Worm (Caenorhabditis elegans): ENCODE data around the gene cct-8.

cct-8 gene

ce11 chrIV:1093870-1094564 lies at the start of gene cct-8, which contains the start of gene Y55F3AR.2 (continued):
- peak; percentile 97 for TF ChIP-seq tra-1 (GFP tag; IDR thresholded peaks at IDR 0.05)
- peak; percentile 81 for TF ChIP-seq nhr-25 (tag; optimal IDR thresholded peaks at IDR 0.05; ENCODE audit: borderline replicate concordance, insufficient read depth)
- peak in 1 of 2 experiments; percentile 65 for TF ChIP-seq mdl-1 (tag; optimal IDR thresholded peaks at IDR 0.05)
- TF ChIP-seq lin-39 (tag; optimal IDR thresholded peaks at IDR 0.05): peak; percentile 82
- TF ChIP-seq Y5F2A.4 (GFP tag; optimal IDR thresholded peaks at IDR 0.05): peak; percentile 86
- peak; percentile 81 for TF ChIP-seq lin-15B (tag; optimal IDR thresholded peaks at IDR 0.05)

ce11 chrIV:1136658-1137057 lies 42.9 kb upstream of the cct-8 start, which contains the start of gene C44B12.6:
C44B12.6 (minus strand) TSS chrIV:1136758.
- no peak for TF ChIP-seq nhr-25 (tag; optimal IDR thresholded peaks at IDR 0.05; ENCODE audit: borderline replicate concordance, insufficient read depth)
- TF ChIP-seq aha-1 (tag): peak; percentile 38

- peak; percentile 56; the same call in 1 of the 2 replicates for TF ChIP-seq set-16 (GFP tag; IDR thresholded peaks at IDR 0.05)
- 0 out of 2 replicates have a peak, but pooled peaks have one; percentile 25 for TF ChIP-seq lim-7 (GFP tag; IDR thresholded peaks at IDR 0.05)
- TF ChIP-seq zip-11 (GFP tag; IDR thresholded peaks at IDR 0.05): no peak
- 0 out of 2 replicates have a peak, but pooled peaks have one; percentile 12 for TF ChIP-seq F44E2.7 (GFP tag; IDR thresholded peaks at IDR 0.05)
- 0 out of 2 replicates have a peak, but pooled peaks have one; percentile 9 for TF ChIP-seq php-3 (GFP tag; IDR thresholded peaks at IDR 0.05)
- no peak for TF ChIP-seq snpc-1.2 (GFP tag; IDR thresholded peaks at IDR 0.05)
- TF ChIP-seq unc-62 (GFP tag; optimal IDR thresholded peaks at IDR 0.05 in 1 of 2): peak in 1 of 2 experiments; percentile 4
- no peak for TF ChIP-seq unc-62 (tag; optimal IDR thresholded peaks at IDR 0.05)
Observed at ce11 chrIV:1127852-1128251, 34.1 kb upstream of the cct-8 start.

ce11 chrIV:1126490-1126889 lies 32.8 kb upstream of the cct-8 start, which contains the start of gene perm-2:
perm-2 (plus strand) TSS chrIV:1126790.
- TF ChIP-seq unc-62 (GFP tag; optimal IDR thresholded peaks at IDR 0.05 in 1 of 2) (no peak), unc-62 (tag; optimal IDR thresholded peaks at IDR 0.05) (no peak), daf-16 (GFP tag; optimal IDR thresholded peaks at IDR 0.05) (no peak), daf-16 (tag; optimal IDR thresholded peaks at IDR 0.05) (no peak), D1046.2 (GFP tag; IDR thresholded peaks at IDR 0.05) (no peak), dmd-8 (GFP tag; IDR thresholded peaks at IDR 0.05) (no peak), aha-1 (tag) (no peak), daf-12 (tag; optimal IDR thresholded peaks at IDR 0.05) (no peak), nhr-25 (tag; optimal IDR thresholded peaks at IDR 0.05; ENCODE audit: borderline replicate concordance, insufficient read depth) (no peak), egl-27 (tag; optimal IDR thresholded peaks at IDR 0.05) (no peak), set-16 (GFP tag; IDR thresholded peaks at IDR 0.05) (no peak), saeg-2 (GFP tag; IDR thresholded peaks at IDR 0.05) (no peak), ceh-82 (tag; optimal IDR thresholded peaks at IDR 0.05) (no peak), lsy-2 (tag; optimal IDR thresholded peaks at IDR 0.05) (no peak), unc-39 (tag; optimal IDR thresholded peaks at IDR 0.05) (no peak), mep-1 (tag; optimal IDR thresholded peaks at IDR 0.05) (no peak), lin-39 (tag; optimal IDR thresholded peaks at IDR 0.05) (no peak), duxl-1 (tag; optimal IDR thresholded peaks at IDR 0.05; ENCODE audit: poor library complexity) (no peak), F26F4.8 (GFP tag; conservative IDR thresholded peaks at IDR 0.05) (no peak), snpc-4 (tag; optimal IDR thresholded peaks at IDR 0.05) (no peak), zip-2 (tag; optimal IDR thresholded peaks at IDR 0.05) (no peak)

- TF ChIP-seq lin-1 (GFP tag; IDR thresholded peaks at IDR 0.05): no peak
- no peak for TF ChIP-seq F37D6.2 (tag; optimal IDR thresholded peaks at IDR 0.05)
- TF ChIP-seq rbr-2 (tag; optimal IDR thresholded peaks at IDR 0.05): no peak
- no peak for TF ChIP-seq T20F7.1 (GFP tag; optimal IDR thresholded peaks at IDR 0.05)
- no peak for TF ChIP-seq nhr-42 (GFP tag; IDR thresholded peaks at IDR 0.05)
- TF ChIP-seq jun-1 (tag; optimal IDR thresholded peaks at IDR 0.05): no peak
- no peak for TF ChIP-seq lir-3 (tag; optimal IDR thresholded peaks at IDR 0.05)
- TF ChIP-seq ceh-82 (tag; optimal IDR thresholded peaks at IDR 0.05): no peak
- no peak for TF ChIP-seq unc-39 (tag; optimal IDR thresholded peaks at IDR 0.05)
- no peak for TF ChIP-seq tra-1 (GFP tag; IDR thresholded peaks at IDR 0.05)
- TF ChIP-seq mes-2 (tag; optimal IDR thresholded peaks at IDR 0.05; ENCODE audit: poor library complexity, severe bottlenecking): no peak
- no peak for TF ChIP-seq pqm-1 (tag; optimal IDR thresholded peaks at IDR 0.05)
- TF ChIP-seq F26F4.8 (GFP tag; conservative IDR thresholded peaks at IDR 0.05): no peak
- no peak for TF ChIP-seq nhr-77 (tag; optimal IDR thresholded peaks at IDR 0.05)
- TF ChIP-seq lin-29 (GFP tag; IDR thresholded peaks at IDR 0.05): no peak
- TF ChIP-seq daf-12 (tag; optimal IDR thresholded peaks at IDR 0.05): no peak
Observed at ce11 chrIV:1124741-1125140, 31.0 kb upstream of the cct-8 start, which contains the start of gene perm-4. perm-4 (minus strand) TSS chrIV:1125107.

Data from whole organism, L4 larva.